ENCODE assay signal across 2 fruit fly cellular contexts in the genomic region with DNA sequence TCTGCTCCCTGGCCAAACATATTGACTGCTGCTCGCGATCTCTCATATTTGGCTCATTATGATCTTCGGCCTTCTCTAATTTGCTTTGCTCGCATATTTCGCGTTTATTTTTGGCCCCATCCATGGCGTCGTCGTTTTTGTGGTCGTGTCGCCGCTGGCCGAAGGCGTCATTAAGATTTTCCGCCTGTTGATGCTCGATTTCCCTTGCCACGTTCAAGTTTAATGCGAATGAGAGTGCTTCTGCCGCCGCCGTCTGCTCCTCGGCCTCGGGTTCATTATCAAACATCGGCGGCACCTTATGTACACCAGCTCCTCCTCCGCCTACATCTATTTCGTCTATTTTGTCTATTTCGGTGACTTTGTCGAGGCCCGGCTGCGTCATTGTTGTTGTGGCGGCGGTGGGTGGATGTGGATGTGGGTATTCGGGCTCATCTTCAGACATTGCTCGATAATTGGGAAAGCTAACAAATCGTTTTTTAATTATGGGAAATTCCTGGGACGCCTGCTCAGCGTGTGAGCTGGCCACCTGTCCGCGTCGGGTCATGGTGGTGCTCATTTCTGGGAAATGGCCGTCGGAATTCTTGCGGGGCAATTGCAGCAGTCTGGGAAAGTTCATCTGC.
TF ChIP-seq lines count a peak whose summit lies in the region.

No protein-coding gene starts in this region.

- TF ChIP-seq CTCF in whole organism, embryonic (GFP tag; optimal IDR thresholded peaks at IDR 0.05; lab: Kevin White, UChicago), result no peak

TF ChIP-seq in whole organism, embryonic, 481 proteins besides CTCF, POLR2A, EP300 and RAD21 (continues in another document):
- TF ChIP-seq CG3407 (GFP tag; optimal IDR thresholded peaks at IDR 0.05; lab: Kevin White, UChicago) (no peak), CG15696 (tag; optimal IDR thresholded peaks at IDR 0.05; lab: Kevin White, UChicago) (no peak), run (tag; optimal IDR thresholded peaks at IDR 0.05; lab: Kevin White, UChicago) (no peak), Rfx (GFP tag; IDR thresholded peaks at IDR 0.05; lab: Robert Waterston, UW) (0 out of 2 replicates have a peak, but pooled peaks have one; percentile 4), CG1792 (GFP tag; optimal IDR thresholded peaks at IDR 0.05; lab: Kevin White, UChicago) (no peak), az2 (GFP tag; optimal IDR thresholded peaks at IDR 0.05; lab: Kevin White, UChicago) (no peak), CG5245 (GFP tag; optimal IDR thresholded peaks at IDR 0.05; lab: Kevin White, UChicago) (no peak), Ravus (GFP tag; IDR thresholded peaks at IDR 0.05; lab: Robert Waterston, UW) (no peak), CG17912 (GFP tag; optimal IDR thresholded peaks at IDR 0.05; lab: Kevin White, UChicago) (no peak), CG11560 (tag; IDR thresholded peaks at IDR 0.05; lab: Robert Waterston, UW) (no peak), CG6765 (GFP tag; optimal IDR thresholded peaks at IDR 0.05; lab: Kevin White, UChicago) (no peak), CG18262 (tag; optimal IDR thresholded peaks at IDR 0.05; lab: Kevin White, UChicago) (no peak), CG4707 (GFP tag; optimal IDR thresholded peaks at IDR 0.05; lab: Kevin White, UChicago) (no peak), gsb-n (tag; optimal IDR thresholded peaks at IDR 0.05; lab: Kevin White, UChicago) (no peak), NC2α (GFP tag; optimal IDR thresholded peaks at IDR 0.05; lab: Kevin White, UChicago) (no peak), CG4617 (GFP tag; optimal IDR thresholded peaks at IDR 0.05; lab: Kevin White, UChicago; ENCODE audit: borderline replicate concordance) (no peak), Ets65A (GFP tag; lab: Kevin White, UChicago) (peak; percentile 47), pb (GFP tag; optimal IDR thresholded peaks at IDR 0.05; lab: Kevin White, UChicago) (no peak), CG30431 (GFP tag; optimal IDR thresholded peaks at IDR 0.05; lab: Kevin White, UChicago) (no peak), mld (GFP tag; IDR thresholded peaks at IDR 0.05; lab: Robert Waterston, UW; ENCODE audit: partially characterized antibody) (no peak), ac (GFP tag; optimal IDR thresholded peaks at IDR 0.05; lab: Kevin White, UChicago) (no peak), bsh (GFP tag; optimal IDR thresholded peaks at IDR 0.05; lab: Kevin White, UChicago) (no peak), fu2 (GFP tag; optimal IDR thresholded peaks at IDR 0.05; lab: Kevin White, UChicago) (no peak), insv (GFP tag; optimal IDR thresholded peaks at IDR 0.05; lab: Kevin White, UChicago) (no peak), Atf6 (GFP tag; IDR thresholded peaks at IDR 0.05; lab: Robert Waterston, UW) (peak; percentile 46; the same call in 1 of the 2 replicates), zen2 (GFP tag; IDR thresholded peaks at IDR 0.05; lab: Robert Waterston, UW; ENCODE audit: partially characterized antibody) (no peak), CG13296 (GFP tag; optimal IDR thresholded peaks at IDR 0.05; lab: Kevin White, UChicago) (no peak), sr (GFP tag; IDR thresholded peaks at IDR 0.05; lab: Robert Waterston, UW) (0 out of 3 replicates have a peak, but pooled peaks have one; percentile 25), Atf3 (GFP tag; optimal IDR thresholded peaks at IDR 0.05; lab: Kevin White, UChicago) (no peak), CG9609 (GFP tag; optimal IDR thresholded peaks at IDR 0.05; lab: Kevin White, UChicago) (no peak), Hey (tag; optimal IDR thresholded peaks at IDR 0.05; lab: Kevin White, UChicago) (no peak), ftz-f1 (GFP tag; optimal IDR thresholded peaks at IDR 0.05; lab: Kevin White, UChicago) (peak; percentile 57), CG11723 (GFP tag; optimal IDR thresholded peaks at IDR 0.05; lab: Kevin White, UChicago) (no peak), CG3065 (GFP tag; optimal IDR thresholded peaks at IDR 0.05; lab: Kevin White, UChicago) (no peak), fru (optimal IDR thresholded peaks at IDR 0.05; lab: Kevin White, UChicago) (no peak), CG8765 (GFP tag; IDR thresholded peaks at IDR 0.05; lab: Robert Waterston, UW) (no peak; the same call in 1 of the 2 replicates), CG16779 (GFP tag; IDR thresholded peaks at IDR 0.05; lab: Robert Waterston, UW) (no peak), Fer3 (tag; optimal IDR thresholded peaks at IDR 0.05; lab: Kevin White, UChicago) (no peak), ro (GFP tag; IDR thresholded peaks at IDR 0.05; lab: Robert Waterston, UW) (no peak), CG7372 (GFP tag; IDR thresholded peaks at IDR 0.05; lab: Robert Waterston, UW) (no peak), abd-A (tag; optimal IDR thresholded peaks at IDR 0.05; lab: Kevin White, UChicago) (no peak), unpg (GFP tag; optimal IDR thresholded peaks at IDR 0.05; lab: Kevin White, UChicago) (no peak), CG2116 (GFP tag; optimal IDR thresholded peaks at IDR 0.05; lab: Kevin White, UChicago) (no peak)

TF ChIP-seq in whole organism, prepupa, 60 proteins besides CTCF, POLR2A, EP300 and RAD21:
- TF ChIP-seq svp (GFP tag; lab: Kevin White, UChicago), result peak; percentile 57
- no peak for TF ChIP-seq esn (GFP tag; optimal IDR thresholded peaks at IDR 0.05; lab: Kevin White, UChicago)
- no peak for TF ChIP-seq salr (GFP tag; optimal IDR thresholded peaks at IDR 0.05; lab: Kevin White, UChicago)
- no peak for TF ChIP-seq Ets96B (tag; optimal IDR thresholded peaks at IDR 0.05; lab: Kevin White, UChicago)
- no peak for TF ChIP-seq CG15336 (GFP tag; IDR thresholded peaks at IDR 0.05; lab: Robert Waterston, UW)
